Fruit fly (Drosophila melanogaster) whole organism: ENCODE measurements around the gene dUTPase.

Experiments used
- CG8478 ChIP-seq: fragments of >200 bp; optimal IDR thresholded peaks from 2 replicates; lab custom pipeline; 2018; ENCODE audit warnings: inconsistent platforms
- Dll ChIP-seq: fragments of >200 bp; optimal IDR thresholded peaks from 2 replicates; lab custom pipeline; 2017
- EcR ChIP-seq, 2 experiments: fragments of >200 bp; optimal IDR thresholded peaks; 2 replicates each; lab custom pipeline; 2017; ENCODE audit warnings: missing biosample characterization in 2 of 2, missing genetic modification characterization in 2 of 2, missing genetic modification reagents in 2 of 2
- pan ChIP-seq: fragments of >200 bp; optimal IDR thresholded peaks from 2 replicates; lab custom pipeline; 2017
- psq ChIP-seq: fragments of >200 bp; optimal IDR thresholded peaks from 2 replicates; lab custom pipeline; 2017
- usp ChIP-seq: fragments of >200 bp; optimal IDR thresholded peaks from 2 replicates; lab custom pipeline; 2017; ENCODE audit warnings: missing biosample characterization, missing genetic modification characterization, mixed read lengths

DNA sequence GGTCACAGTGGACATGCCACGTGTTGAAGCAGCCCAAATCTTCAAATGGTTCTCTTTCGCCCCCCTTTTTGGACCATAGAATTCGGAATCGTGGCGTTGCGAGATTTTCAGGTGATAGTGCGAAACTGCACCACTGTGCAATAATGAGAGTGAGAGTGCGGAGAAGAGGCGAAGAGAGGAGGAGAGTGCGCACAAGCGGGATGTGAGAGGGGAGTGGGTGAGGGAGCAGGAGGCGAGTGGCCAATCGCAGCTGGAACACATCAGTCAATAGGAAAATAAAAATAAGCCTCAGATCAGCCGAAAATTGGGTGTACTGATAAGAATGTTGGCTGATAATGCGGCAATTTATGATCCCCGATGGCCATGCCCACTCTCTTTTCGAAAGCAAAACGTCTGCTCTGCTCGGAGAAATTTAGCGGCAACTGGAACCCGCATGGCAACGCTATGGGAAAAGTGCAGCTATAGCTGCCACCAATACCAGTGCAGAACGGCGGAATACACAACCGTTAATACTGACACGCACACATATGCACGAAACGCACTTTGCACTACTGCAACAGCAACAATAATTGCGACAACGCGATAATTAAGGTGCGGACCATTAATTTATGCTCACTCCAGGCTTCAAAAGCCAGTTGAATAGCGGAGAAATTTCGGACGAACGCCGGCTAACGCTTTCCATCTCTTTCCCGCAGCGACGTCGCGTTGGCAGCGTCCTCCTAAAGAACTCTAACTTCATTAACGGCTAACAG lies 43.7 kb upstream of the dUTPase start:
- TF ChIP-seq psq (lab: Kevin White, UChicago) (no peak), CG8478 (lab: Kevin White, UChicago) (no peak), EcR (GFP tag; optimal IDR thresholded peaks at IDR 0.05; lab: Kevin White, UChicago) (no peak), Dll (lab: Kevin White, UChicago) (no peak), pan (lab: Kevin White, UChicago) (no peak), usp (GFP tag; lab: Kevin White, UChicago) (no peak)
